Worm (Caenorhabditis elegans): ENCODE data around the gene folt-1.

folt-1 gene

DNA sequence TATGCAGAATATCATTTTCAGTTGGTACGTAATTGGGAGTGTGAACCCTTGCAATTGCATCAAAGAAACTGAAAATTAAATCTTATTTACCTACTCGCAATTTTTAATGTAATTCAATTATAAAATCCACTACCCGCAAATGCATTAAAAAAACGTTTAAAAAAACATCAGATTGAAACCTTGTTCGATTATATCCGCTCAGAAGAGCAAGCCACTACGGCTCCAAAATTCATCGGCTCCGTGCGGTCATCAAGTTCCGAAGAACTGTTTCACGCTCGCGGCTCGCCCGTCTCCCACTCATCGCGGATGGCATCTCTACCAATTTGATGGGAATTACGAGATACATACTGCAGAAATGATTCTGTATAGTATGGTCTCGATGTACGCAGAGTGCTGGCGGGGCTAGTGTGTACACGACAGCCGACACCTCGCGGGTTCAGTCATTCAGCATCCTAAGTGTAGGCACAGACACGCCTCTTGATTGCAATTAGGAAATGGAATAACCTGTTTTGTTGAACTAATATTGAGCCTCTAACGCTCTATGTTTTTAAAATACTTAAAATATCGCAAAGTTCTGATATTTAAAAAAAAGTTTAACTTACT lies 34.2 kb downstream of the folt-1 start (continued):
- peak; percentile 73 for TF ChIP-seq F49E8.2 (tag; optimal IDR thresholded peaks at IDR 0.05; ENCODE audit: insufficient read depth)
- 0 out of 2 replicates have a peak, but pooled peaks have one; percentile 44 for TF ChIP-seq Y95B8A.8 (GFP tag; IDR thresholded peaks at IDR 0.05)
- TF ChIP-seq tlf-1 (GFP tag; optimal IDR thresholded peaks at IDR 0.05) = peak; percentile 6
- TF ChIP-seq ekl-4 (GFP tag; IDR thresholded peaks at IDR 0.05) = peak; percentile 85; the same call in 1 of the 2 replicates
- TF ChIP-seq madf-8 (GFP tag; conservative IDR thresholded peaks at IDR 0.05) = peak; percentile 54; the same call in 1 of the 2 replicates
- peak; percentile 78 for TF ChIP-seq tbp1 (GFP tag; optimal IDR thresholded peaks at IDR 0.05)
- peak; percentile 21 for TF ChIP-seq die-1 (tag; optimal IDR thresholded peaks at IDR 0.05)
- peak; percentile 86; the same call in 1 of the 2 replicates for TF ChIP-seq F39B2.1 (GFP tag; IDR thresholded peaks at IDR 0.05)
- peak; percentile 91 for TF ChIP-seq rcor-1 (GFP tag; IDR thresholded peaks at IDR 0.05)
- peak; percentile 8 for TF ChIP-seq repo-1 (tag; optimal IDR thresholded peaks at IDR 0.05)
- TF ChIP-seq Y53F4B.3 (GFP tag; IDR thresholded peaks at IDR 0.05) = 0 out of 2 replicates have a peak, but pooled peaks have one; percentile 21
- peak; percentile 67 for TF ChIP-seq hrde-1 (tag; optimal IDR thresholded peaks at IDR 0.05; ENCODE audit: borderline replicate concordance)
- peak; percentile 26 for TF ChIP-seq B0261.1 (tag; optimal IDR thresholded peaks at IDR 0.05)

DNA sequence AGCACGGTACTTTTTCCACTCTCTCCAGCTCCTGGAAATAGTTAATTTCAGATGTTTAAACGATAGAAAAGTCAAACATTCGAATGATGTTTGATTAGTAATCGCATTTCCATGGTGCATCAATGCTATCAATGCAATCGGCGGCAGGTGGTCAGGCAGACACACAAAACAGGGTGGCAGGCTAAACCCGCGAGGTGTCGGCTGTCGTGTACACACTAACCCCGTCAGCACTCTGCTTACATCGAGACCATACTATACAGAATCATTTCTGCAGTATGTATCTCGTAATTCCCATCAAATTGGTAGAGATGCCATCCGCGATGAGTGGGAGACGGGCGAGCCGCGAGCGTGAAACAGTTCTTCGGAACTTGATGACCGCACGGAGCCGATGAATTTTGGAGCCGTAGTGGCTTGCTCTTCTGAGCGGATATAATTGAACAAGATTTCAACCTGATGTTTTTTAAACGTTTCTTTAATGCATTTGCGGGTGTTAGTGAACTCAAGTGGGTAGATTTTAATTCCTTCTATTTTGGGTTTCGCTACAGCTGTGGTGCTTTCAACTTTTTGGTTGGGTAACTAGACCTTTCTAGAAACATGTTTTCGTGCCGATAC lies 35.5 kb downstream of the folt-1 start:
- TF ChIP-seq pbrm-1 (GFP tag; IDR thresholded peaks at IDR 0.05) (peak; percentile 98), lsy-27 (tag; optimal IDR thresholded peaks at IDR 0.05; ENCODE audit: borderline replicate concordance, insufficient read depth) (peak; percentile 87), attf-6 (GFP tag; IDR thresholded peaks at IDR 0.05) (peak; percentile 92), T07F8.4 (tag; optimal IDR thresholded peaks at IDR 0.05) (peak; percentile 15), snpc-4 (GFP tag; optimal IDR thresholded peaks at IDR 0.05) (peak; percentile 96), snpc-4 (tag; optimal IDR thresholded peaks at IDR 0.05) (peak; percentile 97 to 99 (median 98)), hmg-20 (GFP tag; IDR thresholded peaks at IDR 0.05) (peak; percentile 59), nhr-80 (tag; optimal IDR thresholded peaks at IDR 0.05) (peak; percentile 63), madf-6 (GFP tag; IDR thresholded peaks at IDR 0.05) (peak; percentile 87), tbp1 (GFP tag; optimal IDR thresholded peaks at IDR 0.05) (peak; percentile 79), snpc-3.4 (tag; optimal IDR thresholded peaks at IDR 0.05) (peak; percentile 94), ztf-3 (GFP tag; optimal IDR thresholded peaks at IDR 0.05) (peak; percentile 7), Y53G8AR.9 (GFP tag; conservative IDR thresholded peaks at IDR 0.05) (peak; percentile 76; the same call in 1 of the 2 replicates), rcor-1 (GFP tag; IDR thresholded peaks at IDR 0.05) (peak; percentile 92), unc-130 (GFP tag; optimal IDR thresholded peaks at IDR 0.05) (peak; percentile 57), madf-3 (GFP tag; IDR thresholded peaks at IDR 0.05) (0 out of 2 replicates have a peak, but pooled peaks have one; percentile 40), lir-1 (GFP tag; conservative IDR thresholded peaks at IDR 0.05) (peak; percentile 46; the same call in 1 of the 2 replicates), snpc-1.1 (tag; optimal IDR thresholded peaks at IDR 0.05; ENCODE audit: insufficient read depth) (peak; percentile 95), him-1 (tag; optimal IDR thresholded peaks at IDR 0.05) (peak; percentile 85), lsl-1 (GFP tag; optimal IDR thresholded peaks at IDR 0.05) (peak; percentile 67), D2030.7 (GFP tag; IDR thresholded peaks at IDR 0.05) (peak; percentile 91), snpc-1.3 (tag; optimal IDR thresholded peaks at IDR 0.05; ENCODE audit: insufficient read depth) (peak; percentile 94), tlf-1 (GFP tag; optimal IDR thresholded peaks at IDR 0.05) (peak; percentile 38), mcd-1 (GFP tag; IDR thresholded peaks at IDR 0.05) (peak; percentile 80), F33H1.4 (GFP tag; IDR thresholded peaks at IDR 0.05) (peak; percentile 30; the same call in 1 of the 2 replicates), hsf-1 (GFP tag; IDR thresholded peaks at IDR 0.05) (peak; percentile 58), ets-4 (GFP tag; optimal IDR thresholded peaks at IDR 0.05) (peak; percentile 23), B0261.1 (tag; optimal IDR thresholded peaks at IDR 0.05) (peak; percentile 38), lin-40 (tag; optimal IDR thresholded peaks at IDR 0.05) (peak; percentile 8), rec-8 (tag; optimal IDR thresholded peaks at IDR 0.05) (peak in 1 of 2 experiments; percentile 31), egrh-3 (GFP tag; IDR thresholded peaks at IDR 0.05) (0 out of 2 replicates have a peak, but pooled peaks have one; percentile 6), hrde-1 (tag; optimal IDR thresholded peaks at IDR 0.05; ENCODE audit: borderline replicate concordance) (peak; percentile 17), ztf-18 (tag; optimal IDR thresholded peaks at IDR 0.05) (peak; percentile 26), ceh-100 (GFP tag; IDR thresholded peaks at IDR 0.05) (peak; percentile 65)
